Worm (Caenorhabditis elegans) whole organism, midembryonic: ENCODE results near the gene C18G1.1.

Source experiments
- flt-1 ChIP-seq: fragments of 200-800 bp; sonication (Bioruptor generic); IDR thresholded peaks from 2 replicates; pipeline ENCODE4 v1.3.6; 2022; ENCODE audit warnings: missing genetic modification characterization, missing compliant biosample characterization
- klf-2 ChIP-seq: fragments of 200-800 bp; sonication (Bioruptor generic); conservative IDR thresholded peaks from 2 replicates; pipeline ENCODE4 v1.3.6; 2022; ENCODE audit warnings: missing genetic modification reagents, missing genetic modification characterization, missing compliant biosample characterization
- med-1 ChIP-seq: sonication (generic microtip); optimal IDR thresholded peaks from 2 replicates; lab custom pipeline; 2017; ENCODE audit warnings: missing genetic modification characterization, mild to moderate bottlenecking, missing compliant biosample characterization, antibody characterized with exemption, missing genetic modification reagents; ENCODE audit not compliant: insufficient read depth
- ref-1 ChIP-seq: fragments of 200-800 bp; sonication (Bioruptor generic); conservative IDR thresholded peaks from 2 replicates; pipeline ENCODE4 v1.3.6; 2022; ENCODE audit warnings: missing genetic modification reagents, missing genetic modification characterization, missing compliant biosample characterization
- tab-1 ChIP-seq: fragments of 200-800 bp; sonication (Bioruptor generic); IDR thresholded peaks from 2 replicates; pipeline ENCODE4 v1.3.6; 2022; ENCODE audit warnings: missing genetic modification characterization, missing compliant biosample characterization
- ztf-29 ChIP-seq: fragments of 200-800 bp; sonication (Bioruptor generic); IDR thresholded peaks from 2 replicates; pipeline ENCODE4 v1.3.6; 2022; ENCODE audit warnings: missing genetic modification reagents, missing genetic modification characterization, missing compliant biosample characterization

DNA sequence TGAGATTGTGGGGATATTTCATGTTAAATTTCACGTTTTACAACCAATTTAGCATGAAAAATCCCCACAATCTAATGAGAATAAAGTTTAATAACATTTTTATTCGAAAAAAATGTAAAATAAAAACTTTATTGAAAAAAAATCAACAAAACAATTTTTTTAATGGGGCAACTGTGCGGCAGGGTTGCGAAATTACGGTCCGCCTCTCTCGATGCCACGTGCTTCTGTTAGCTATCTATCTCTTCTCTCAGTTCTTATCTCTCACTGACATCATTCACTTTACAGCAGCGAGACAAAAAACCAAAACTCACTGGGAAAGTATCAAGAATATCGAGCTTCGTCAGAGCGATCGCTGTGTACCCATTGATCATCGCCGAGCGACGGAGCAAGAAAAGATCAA, 42.8 kb downstream of the C18G1.1 start:
- TF ChIP-seq ztf-29 (GFP tag; lab: Robert Waterston, UW) (no peak), ref-1 (GFP tag; lab: Robert Waterston, UW) (no peak), tab-1 (GFP tag; lab: Robert Waterston, UW) (no peak), flt-1 (GFP tag; lab: Robert Waterston, UW) (no peak), klf-2 (no peak), med-1 (no peak)
